Fruit fly (Drosophila melanogaster): ENCODE measurements around the gene Eig71Eb.

Eig71Eb gene

dm6 chr3L:15677662-15678061 lies 27.9 kb downstream of the Eig71Eb start (continued):
- no peak for TF ChIP-seq crc (GFP tag; optimal IDR thresholded peaks at IDR 0.05)
- TF ChIP-seq gsb (GFP tag; IDR thresholded peaks at IDR 0.05) = no peak
- peak; percentile 22 for TF ChIP-seq Ssrp (tag; optimal IDR thresholded peaks at IDR 0.05)
- no peak for TF ChIP-seq ham (GFP tag; IDR thresholded peaks at IDR 0.05)
- TF ChIP-seq unpg (GFP tag; optimal IDR thresholded peaks at IDR 0.05) = peak; percentile 17
- TF ChIP-seq Dip3 (GFP tag; optimal IDR thresholded peaks at IDR 0.05) = no peak
- TF ChIP-seq tap (tag; optimal IDR thresholded peaks at IDR 0.05) = no peak
- TF ChIP-seq Rx (GFP tag; IDR thresholded peaks at IDR 0.05) = no peak
- peak; percentile 46; the same call in 2 of the 3 replicates for TF ChIP-seq row (GFP tag; IDR thresholded peaks at IDR 0.05)
- TF ChIP-seq CG2875 (GFP tag; optimal IDR thresholded peaks at IDR 0.05) = no peak
- peak; percentile 22 for TF ChIP-seq CG1603 (tag; optimal IDR thresholded peaks at IDR 0.05)
- 0 out of 2 replicates have a peak, but pooled peaks have one; percentile 12 for TF ChIP-seq CG31441 (GFP tag; IDR thresholded peaks at IDR 0.05)
- TF ChIP-seq grau (tag; optimal IDR thresholded peaks at IDR 0.05) = peak; percentile 18
- no peak for TF ChIP-seq knrl (GFP tag; IDR thresholded peaks at IDR 0.05; ENCODE audit: partially characterized antibody)
- TF ChIP-seq CG7839 (tag; optimal IDR thresholded peaks at IDR 0.05) = peak; percentile 29
- TF ChIP-seq nom (GFP tag; optimal IDR thresholded peaks at IDR 0.05) = no peak
- TF ChIP-seq tio (GFP tag; optimal IDR thresholded peaks at IDR 0.05) = no peak
- TF ChIP-seq CG7556 (GFP tag; optimal IDR thresholded peaks at IDR 0.05) = peak; percentile 8
- TF ChIP-seq croc (GFP tag; conservative IDR thresholded peaks at IDR 0.05) = no peak
- TF ChIP-seq CG9215 (GFP tag; IDR thresholded peaks at IDR 0.05) = no peak
- peak; percentile 94 for TF ChIP-seq Ets65A (GFP tag)
- no peak for TF ChIP-seq CG16863 (GFP tag; optimal IDR thresholded peaks at IDR 0.05)
- TF ChIP-seq pb (GFP tag; optimal IDR thresholded peaks at IDR 0.05) = no peak
- TF ChIP-seq hb (GFP tag; IDR thresholded peaks at IDR 0.05; ENCODE audit: partially characterized antibody) = no peak
- peak; percentile 32 for TF ChIP-seq Sox102F (GFP tag; optimal IDR thresholded peaks at IDR 0.05)
- no peak for TF ChIP-seq Atf-2 (GFP tag; optimal IDR thresholded peaks at IDR 0.05)
- peak; percentile 30 for TF ChIP-seq CG17359 (tag; optimal IDR thresholded peaks at IDR 0.05)
- TF ChIP-seq Hr51 (GFP tag; optimal IDR thresholded peaks at IDR 0.05) = peak in 1 of 2 experiments; percentile 10
- peak; percentile 18 for TF ChIP-seq CG2120 (GFP tag; optimal IDR thresholded peaks at IDR 0.05)
- TF ChIP-seq fd96Cb (tag; optimal IDR thresholded peaks at IDR 0.05) = no peak
- TF ChIP-seq CG12391 (tag; optimal IDR thresholded peaks at IDR 0.05) = peak; percentile 9
- peak; percentile 37 for TF ChIP-seq Med (GFP tag)
- TF ChIP-seq CG11504 (tag; optimal IDR thresholded peaks at IDR 0.05) = peak; percentile 32
- no peak for TF ChIP-seq CG8089 (GFP tag; optimal IDR thresholded peaks at IDR 0.05)
- no peak for TF ChIP-seq disco-r (GFP tag; optimal IDR thresholded peaks at IDR 0.05)
- TF ChIP-seq tup (GFP tag; optimal IDR thresholded peaks at IDR 0.05) = no peak
- no peak for TF ChIP-seq emc (GFP tag; optimal IDR thresholded peaks at IDR 0.05)
- TF ChIP-seq Hand (GFP tag; optimal IDR thresholded peaks at IDR 0.05) = no peak
- TF ChIP-seq CG10979 (tag; optimal IDR thresholded peaks at IDR 0.05) = peak; percentile 25
- TF ChIP-seq trem (tag; optimal IDR thresholded peaks at IDR 0.05) = no peak
- peak; percentile 7 for TF ChIP-seq CG4820 (GFP tag; optimal IDR thresholded peaks at IDR 0.05)
- no peak for TF ChIP-seq HmgD (GFP tag; optimal IDR thresholded peaks at IDR 0.05)
- TF ChIP-seq ci (GFP tag; IDR thresholded peaks at IDR 0.05) = peak; percentile 56; the same call in 1 of the 3 replicates
- TF ChIP-seq CG15269 (tag; optimal IDR thresholded peaks at IDR 0.05) = peak; percentile 12
- TF ChIP-seq CG14667 (GFP tag; IDR thresholded peaks at IDR 0.05) = no peak
- TF ChIP-seq CG8924 (tag; optimal IDR thresholded peaks at IDR 0.05) = peak; percentile 1
- TF ChIP-seq Hr78 (GFP tag; optimal IDR thresholded peaks at IDR 0.05) = no peak
- TF ChIP-seq CG12236 (GFP tag; optimal IDR thresholded peaks at IDR 0.05) = no peak
- TF ChIP-seq Jarid2 (GFP tag; optimal IDR thresholded peaks at IDR 0.05) = no peak
- 0 out of 2 replicates have a peak, but pooled peaks have one; percentile 5 for TF ChIP-seq CG10321 (GFP tag; IDR thresholded peaks at IDR 0.05)

Measured in whole organism, embryonic.